Fruit fly (Drosophila melanogaster): Measurements from ENCODE around the gene lush.

lush gene

dm6 chr3L:19636821-19637460, 31.1 kb upstream of the lush start (continued):
- TF ChIP-seq nerfin-1 (tag; optimal IDR thresholded peaks at IDR 0.05) (peak; percentile 49), grn (GFP tag; optimal IDR thresholded peaks at IDR 0.05) (peak; percentile 35), CG14050 (GFP tag; IDR thresholded peaks at IDR 0.05) (no peak), Max (GFP tag; optimal IDR thresholded peaks at IDR 0.05) (peak; percentile 51), CG1024 (GFP tag; IDR thresholded peaks at IDR 0.05) (no peak), sd (tag; optimal IDR thresholded peaks at IDR 0.05) (no peak), CG4820 (GFP tag; optimal IDR thresholded peaks at IDR 0.05) (peak; percentile 52), Hr3 (GFP tag; optimal IDR thresholded peaks at IDR 0.05) (peak; percentile 49), CG10321 (GFP tag; IDR thresholded peaks at IDR 0.05) (no peak), Stat92E (GFP tag; optimal IDR thresholded peaks at IDR 0.05) (peak in 1 of 3 experiments; percentile 66), CG12155 (GFP tag; optimal IDR thresholded peaks at IDR 0.05) (peak; percentile 16), CG2712 (tag; optimal IDR thresholded peaks at IDR 0.05) (peak; percentile 90), stwl (tag; optimal IDR thresholded peaks at IDR 0.05) (peak; percentile 35), wdn (GFP tag; IDR thresholded peaks at IDR 0.05) (no peak), dpn (GFP tag; optimal IDR thresholded peaks at IDR 0.05) (no peak), CG17361 (GFP tag; IDR thresholded peaks at IDR 0.05) (peak; percentile 87; the same call in 2 of the 3 replicates), CG10979 (tag; optimal IDR thresholded peaks at IDR 0.05) (peak; percentile 91), CG8359 (GFP tag; optimal IDR thresholded peaks at IDR 0.05; ENCODE audit: borderline replicate concordance) (peak; percentile 13), Ptx1 (GFP tag; IDR thresholded peaks at IDR 0.05) (no peak), dati (GFP tag; IDR thresholded peaks at IDR 0.05) (no peak), lilli (GFP tag; optimal IDR thresholded peaks at IDR 0.05) (peak; percentile 4)

- TF ChIP-seq Jarid2 (GFP tag; optimal IDR thresholded peaks at IDR 0.05) (peak; percentile 78), trem (tag; optimal IDR thresholded peaks at IDR 0.05) (no peak), hbn (GFP tag; IDR thresholded peaks at IDR 0.05; ENCODE audit: partially characterized antibody) (peak; percentile 41; the same call in 1 of the 2 replicates), CG6854 (GFP tag; optimal IDR thresholded peaks at IDR 0.05) (no peak), grn (GFP tag; optimal IDR thresholded peaks at IDR 0.05) (peak; percentile 29), Hr3 (GFP tag; optimal IDR thresholded peaks at IDR 0.05) (no peak), kah (GFP tag; optimal IDR thresholded peaks at IDR 0.05) (no peak), CG15073 (GFP tag; optimal IDR thresholded peaks at IDR 0.05) (no peak), CG13894 (tag; optimal IDR thresholded peaks at IDR 0.05) (peak; percentile 18), ci (GFP tag; IDR thresholded peaks at IDR 0.05) (peak; percentile 46; the same call in 1 of the 3 replicates), CG34224 (GFP tag; IDR thresholded peaks at IDR 0.05; ENCODE audit: partially characterized antibody) (peak; percentile 65; the same call in 1 of the 3 replicates), Med (GFP tag) (peak; percentile 48), seq (GFP tag; IDR thresholded peaks at IDR 0.05) (peak; percentile 82; the same call in 1 of the 2 replicates), CG4360 (GFP tag; IDR thresholded peaks at IDR 0.05) (peak; percentile 90), CG13287 (GFP tag; IDR thresholded peaks at IDR 0.05; ENCODE audit: partially characterized antibody) (peak; percentile 47; the same call in 1 of the 2 replicates), ewg (GFP tag; optimal IDR thresholded peaks at IDR 0.05) (peak; percentile 99), stc (GFP tag; IDR thresholded peaks at IDR 0.05) (peak; percentile 32; the same call in 1 of the 2 replicates), Trl (optimal IDR thresholded peaks at IDR 0.05) (peak; percentile 86 to 88), Trl (GFP tag; optimal IDR thresholded peaks at IDR 0.05) (peak; percentile 13), Bgb (GFP tag; IDR thresholded peaks at IDR 0.05; ENCODE audit: partially characterized antibody) (peak; percentile 41; the same call in 1 of the 2 replicates), sens (GFP tag) (peak; percentile 82), CG2202 (tag; optimal IDR thresholded peaks at IDR 0.05) (no peak), nom (GFP tag; optimal IDR thresholded peaks at IDR 0.05) (peak; percentile 23), CG4617 (GFP tag; optimal IDR thresholded peaks at IDR 0.05; ENCODE audit: borderline replicate concordance) (no peak), zf30C (GFP tag; optimal IDR thresholded peaks at IDR 0.05) (peak; percentile 33), CG12769 (tag; optimal IDR thresholded peaks at IDR 0.05) (peak; percentile 85), Eip74EF (GFP tag; optimal IDR thresholded peaks at IDR 0.05) (peak in 1 of 2 experiments; percentile 2), insv (GFP tag; optimal IDR thresholded peaks at IDR 0.05) (peak in 1 of 2 experiments; percentile 28), D19B (GFP tag; optimal IDR thresholded peaks at IDR 0.05) (no peak)
Measured at dm6 chr3L:19635478-19635996, 29.6 kb upstream of the lush start, which contains the start of gene wnd. Gene wnd (minus strand): TSS chr3L:19635783.
